Fruit fly (Drosophila melanogaster) whole organism, embryonic: ENCODE measurements around the gene Mks1.

Experiments used
- CG10979 ChIP-seq: fragments of 200-800 bp; sonication (Bioruptor generic); optimal IDR thresholded peaks from 2 replicates; lab custom pipeline; 2018; ENCODE audit warnings: missing biosample characterization, mild to moderate bottlenecking, missing genetic modification characterization, moderate library complexity
- CG11504 ChIP-seq: fragments of 200-800 bp; sonication (Bioruptor generic); optimal IDR thresholded peaks from 3 replicates; lab custom pipeline; 2019; ENCODE audit warnings: missing biosample characterization, mild to moderate bottlenecking, missing genetic modification characterization, moderate library complexity
- CG11560 ChIP-seq: fragments of 200-800 bp; sonication (Bioruptor generic); IDR thresholded peaks from 3 replicates; pipeline ENCODE4 v1.3.6; 2022; ENCODE audit warnings: missing biosample characterization, missing genetic modification characterization
- CG11695 ChIP-seq: fragments of 200-800 bp; sonication (Bioruptor generic); IDR thresholded peaks from 3 replicates; pipeline ENCODE4 v1.3.6; 2022; ENCODE audit warnings: missing biosample characterization, missing genetic modification characterization
- CG11696 ChIP-seq: fragments of 200-800 bp; sonication (Bioruptor generic); IDR thresholded peaks from 2 replicates; pipeline ENCODE4 v1.3.6; 2022; ENCODE audit warnings: missing biosample characterization, missing genetic modification characterization
- CG12104 ChIP-seq: fragments of 200-800 bp; sonication (Bioruptor generic); optimal IDR thresholded peaks from 3 replicates; lab custom pipeline; 2016; ENCODE audit warnings: missing biosample characterization, missing genetic modification characterization
- CG12299 ChIP-seq: fragments of 200-800 bp; sonication (Bioruptor generic); optimal IDR thresholded peaks from 2 replicates; lab custom pipeline; 2018; ENCODE audit warnings: missing biosample characterization, mild to moderate bottlenecking, missing genetic modification characterization
- CG13624 ChIP-seq: fragments of 200-800 bp; sonication (Bioruptor generic); optimal IDR thresholded peaks from 2 replicates; lab custom pipeline; 2016; ENCODE audit warnings: missing biosample characterization, missing genetic modification characterization
- CG14860 ChIP-seq: fragments of 200-800 bp; sonication (Bioruptor generic); IDR thresholded peaks from 3 replicates; pipeline ENCODE4 v1.3.6; 2022; ENCODE audit warnings: missing biosample characterization, missing genetic modification characterization; ENCODE audit not compliant: partially characterized antibody
- CG1603 ChIP-seq: fragments of 200-800 bp; sonication (Bioruptor generic); optimal IDR thresholded peaks from 2 replicates; lab custom pipeline; 2019; ENCODE audit warnings: missing biosample characterization, mild to moderate bottlenecking, missing genetic modification characterization, moderate library complexity
- CG17361 ChIP-seq: fragments of 200-800 bp; sonication (Bioruptor generic); IDR thresholded peaks from 3 replicates; pipeline ENCODE4 v1.3.6; 2022; ENCODE audit warnings: missing biosample characterization, missing genetic modification characterization
- CG1832 ChIP-seq: fragments of 200-800 bp; sonication (Bioruptor generic); optimal IDR thresholded peaks from 2 replicates; lab custom pipeline; 2017; ENCODE audit warnings: missing biosample characterization, mild to moderate bottlenecking, missing genetic modification characterization, inconsistent platforms
- CG18476 ChIP-seq: fragments of 200-800 bp; sonication (Bioruptor generic); optimal IDR thresholded peaks from 2 replicates; lab custom pipeline; 2016; ENCODE audit warnings: missing biosample characterization, mild to moderate bottlenecking, missing genetic modification characterization
- CG2712 ChIP-seq: fragments of 200-800 bp; optimal IDR thresholded peaks from 3 replicates; lab custom pipeline; 2019; ENCODE audit warnings: missing biosample characterization, mild to moderate bottlenecking, missing genetic modification characterization, moderate library complexity
- CG32772 ChIP-seq: fragments of 200-800 bp; sonication (Bioruptor generic); IDR thresholded peaks from 2 replicates; pipeline ENCODE4 v1.3.6; 2022; ENCODE audit warnings: missing biosample characterization, missing genetic modification characterization
- CG33213 ChIP-seq: fragments of 200-800 bp; sonication (Bioruptor generic); optimal IDR thresholded peaks from 3 replicates; lab custom pipeline; 2016; ENCODE audit warnings: missing biosample characterization, missing genetic modification characterization
- CG3407 ChIP-seq: fragments of 200-800 bp; sonication (Bioruptor generic); optimal IDR thresholded peaks from 2 replicates; lab custom pipeline; 2018; ENCODE audit warnings: missing biosample characterization, mild to moderate bottlenecking, missing genetic modification characterization
- CG4424 ChIP-seq: fragments of 200-800 bp; sonication (Bioruptor generic); optimal IDR thresholded peaks from 3 replicates; lab custom pipeline; 2016; ENCODE audit warnings: missing biosample characterization, missing genetic modification characterization
- CG4730 ChIP-seq: fragments of 200-800 bp; sonication (Bioruptor generic); IDR thresholded peaks from 2 replicates; pipeline ENCODE4 v1.3.6; 2022; ENCODE audit warnings: missing biosample characterization, missing genetic modification characterization
- CG7839 ChIP-seq: fragments of 200-800 bp; sonication (Bioruptor generic); optimal IDR thresholded peaks from 3 replicates; lab custom pipeline; 2018; ENCODE audit warnings: missing biosample characterization, mild to moderate bottlenecking, missing genetic modification characterization, moderate library complexity
- CG8388 ChIP-seq: fragments of 200-800 bp; sonication (Bioruptor generic); optimal IDR thresholded peaks from 2 replicates; lab custom pipeline; 2019; ENCODE audit warnings: missing biosample characterization, mild to moderate bottlenecking, missing genetic modification characterization, moderate library complexity
- D19B ChIP-seq: fragments of 200-800 bp; sonication (Bioruptor generic); optimal IDR thresholded peaks from 2 replicates; lab custom pipeline; 2017; ENCODE audit warnings: missing biosample characterization, mild to moderate bottlenecking, missing genetic modification characterization
- Drgx ChIP-seq: fragments of 200-800 bp; sonication (Bioruptor generic); IDR thresholded peaks from 2 replicates; pipeline ENCODE4 v1.3.6; 2022; ENCODE audit warnings: missing biosample characterization, missing genetic modification characterization
- Ets65A ChIP-seq: fragments of 200-800 bp; sonication (Bioruptor generic); peaks from one replicate; lab custom pipeline; 2016; ENCODE audit warnings: missing biosample characterization, missing genetic modification characterization
- Fer2 ChIP-seq: fragments of 200-800 bp; sonication (Bioruptor generic); optimal IDR thresholded peaks from 2 replicates; lab custom pipeline; 2018; ENCODE audit warnings: missing biosample characterization, mild to moderate bottlenecking, missing genetic modification characterization, moderate library complexity
- H2.0 ChIP-seq: fragments of 200-800 bp; sonication (Bioruptor generic); IDR thresholded peaks from 2 replicates; pipeline ENCODE4 v1.3.6; 2022; ENCODE audit warnings: missing biosample characterization, missing genetic modification characterization
- Jarid2 ChIP-seq: fragments of 200-800 bp; sonication (Bioruptor generic); optimal IDR thresholded peaks from 3 replicates; lab custom pipeline; 2017; ENCODE audit warnings: mild to moderate bottlenecking, missing biosample characterization, missing genetic modification reagents, missing genetic modification characterization
- NC2β ChIP-seq: fragments of 200-800 bp; sonication (Bioruptor generic); optimal IDR thresholded peaks from 2 replicates; lab custom pipeline; 2016; ENCODE audit warnings: missing biosample characterization, missing genetic modification characterization
- Xrp1 ChIP-seq: fragments of 200-800 bp; sonication (Bioruptor generic); IDR thresholded peaks from 2 replicates; pipeline ENCODE4 v1.3.6; 2022; ENCODE audit warnings: missing biosample characterization, missing genetic modification characterization
- ash1 ChIP-seq: fragments of 200-800 bp; sonication (Bioruptor generic); optimal IDR thresholded peaks from 2 replicates; lab custom pipeline; 2018; ENCODE audit warnings: missing biosample characterization, mild to moderate bottlenecking, missing genetic modification characterization
- bsh ChIP-seq, 2 experiments: fragments of 200-800 bp; sonication (Bioruptor generic); optimal IDR thresholded peaks; 2 replicates each; lab custom pipeline; 2017 to 2018; ENCODE audit warnings: mild to moderate bottlenecking in 2 of 2, missing biosample characterization in 2 of 2, missing genetic modification characterization in 2 of 2, moderate library complexity in 1 of 2
- dpn ChIP-seq, 2 experiments: fragments of 200-800 bp; sonication (Bioruptor generic); optimal IDR thresholded peaks; 3 replicates each; lab custom pipeline; 2016; ENCODE audit warnings: missing biosample characterization in 2 of 2, missing genetic modification characterization in 2 of 2
- gem ChIP-seq: fragments of 200-800 bp; sonication (Bioruptor generic); optimal IDR thresholded peaks from 2 replicates; lab custom pipeline; 2019; ENCODE audit warnings: missing biosample characterization, mild to moderate bottlenecking, missing genetic modification characterization, moderate library complexity
- ham ChIP-seq: fragments of 200-800 bp; sonication (Bioruptor generic); IDR thresholded peaks from 2 replicates; pipeline ENCODE4 v1.3.6; 2022; ENCODE audit warnings: missing biosample characterization, missing genetic modification characterization
- jigr1 ChIP-seq: fragments of 200-800 bp; sonication (Bioruptor generic); IDR thresholded peaks from 3 replicates; pipeline ENCODE4 v1.3.6; 2022; ENCODE audit warnings: missing biosample characterization, missing genetic modification characterization
- lab ChIP-seq: fragments of 200-800 bp; sonication (Bioruptor generic); optimal IDR thresholded peaks from 3 replicates; lab custom pipeline; 2017; ENCODE audit warnings: missing biosample characterization, missing genetic modification characterization, mild to moderate bottlenecking, moderate library complexity, missing genetic modification reagents
- lbe ChIP-seq: fragments of 200-800 bp; sonication (Bioruptor generic); optimal IDR thresholded peaks from 2 replicates; lab custom pipeline; 2016; ENCODE audit warnings: missing biosample characterization, mild to moderate bottlenecking, missing genetic modification characterization
- lmd ChIP-seq: fragments of 200-800 bp; sonication (Bioruptor generic); IDR thresholded peaks from 2 replicates; pipeline ENCODE4 v1.3.6; 2022; ENCODE audit warnings: missing biosample characterization, missing genetic modification characterization
- oc ChIP-seq: fragments of 200-800 bp; sonication (Bioruptor generic); optimal IDR thresholded peaks from 2 replicates; lab custom pipeline; 2018; ENCODE audit warnings: missing biosample characterization, mild to moderate bottlenecking, missing genetic modification characterization, moderate library complexity
- pan ChIP-seq, 4 experiments: fragments of >200 bp in 3 of 4; fragments of 200-800 bp in 1 of 4; sonication (Bioruptor generic) in 1 of 4; optimal IDR thresholded peaks in 3 of 4; IDR thresholded peaks in 1 of 4; 2 replicates each; pipeline versions ENCODE4 v1.3.6 to Lab custom; 2017 to 2022; ENCODE audit warnings: missing biosample characterization in 2 of 4, missing genetic modification characterization in 2 of 4, mixed read lengths in 1 of 4
- prd ChIP-seq, 3 experiments: fragments of >200 bp in 2 of 3; fragments of 200-800 bp in 1 of 3; sonication (Bioruptor generic) in 1 of 3; optimal IDR thresholded peaks in 2 of 3; IDR thresholded peaks in 1 of 3; 2 replicates in 2 of 3; 3 replicates in 1 of 3; pipeline versions ENCODE4 v1.3.6 to Lab custom; 2017 to 2022; ENCODE audit warnings: missing biosample characterization in 1 of 3, missing genetic modification characterization in 1 of 3
- sens ChIP-seq: fragments of 200-800 bp; sonication (Bioruptor generic); peaks from one replicate; lab custom pipeline; 2016; ENCODE audit warnings: missing biosample characterization, missing genetic modification characterization
- sr ChIP-seq: fragments of 200-800 bp; sonication (Bioruptor generic); IDR thresholded peaks from 3 replicates; pipeline ENCODE4 v1.3.6; 2022; ENCODE audit warnings: missing biosample characterization, missing genetic modification characterization

The Mks1 gene

dm6 chrX:12507589-12507988 is 11.2 kb upstream of the Mks1 start (continued):
- peak; percentile 25 for TF ChIP-seq CG1603 (tag; lab: Kevin White, UChicago)
- TF ChIP-seq NC2β (GFP tag; lab: Kevin White, UChicago): no peak
- TF ChIP-seq CG33213 (GFP tag; lab: Kevin White, UChicago): no peak
- no peak for TF ChIP-seq CG3407 (GFP tag; lab: Kevin White, UChicago)
- TF ChIP-seq CG11695 (GFP tag; lab: Robert Waterston, UW): 0 out of 3 replicates have a peak, but pooled peaks have one; percentile 6
- peak; percentile 17; the same call in 1 of the 2 replicates for TF ChIP-seq CG4730 (GFP tag; lab: Robert Waterston, UW)
- TF ChIP-seq CG11560 (tag; lab: Robert Waterston, UW): no peak
- TF ChIP-seq CG4424 (GFP tag; lab: Kevin White, UChicago): peak; percentile 5
- TF ChIP-seq CG1832 (GFP tag; lab: Kevin White, UChicago): no peak
- peak; percentile 56 for TF ChIP-seq Xrp1
- TF ChIP-seq CG12299 (tag; lab: Kevin White, UChicago): no peak
- no peak for TF ChIP-seq Ets65A
- TF ChIP-seq ham (GFP tag; lab: Robert Waterston, UW): no peak
- TF ChIP-seq Fer2 (tag; lab: Kevin White, UChicago): no peak
- no peak for TF ChIP-seq dpn (GFP tag; optimal IDR thresholded peaks at IDR 0.05; lab: Kevin White, UChicago)
- no peak for TF ChIP-seq pan (optimal IDR thresholded peaks at IDR 0.05; lab: Kevin White, UChicago)
- peak in 1 of 2 experiments; percentile 44 for TF ChIP-seq pan (GFP tag; optimal IDR thresholded peaks at IDR 0.05 in 1 of 2, IDR thresholded peaks at IDR 0.05 in 1 of 2)
- TF ChIP-seq CG10979: peak; percentile 12
- TF ChIP-seq oc (tag; lab: Kevin White, UChicago): no peak
- TF ChIP-seq CG8388 (GFP tag; lab: Kevin White, UChicago): no peak
- TF ChIP-seq D19B: no peak
- no peak for TF ChIP-seq CG11696 (GFP tag; lab: Robert Waterston, UW)
- TF ChIP-seq CG2712: peak; percentile 48
- TF ChIP-seq lmd (GFP tag; lab: Robert Waterston, UW): no peak
- no peak for TF ChIP-seq lab (GFP tag; lab: Kevin White, UChicago)
- no peak for TF ChIP-seq jigr1 (GFP tag; lab: Robert Waterston, UW)
- no peak for TF ChIP-seq CG12104
- no peak for TF ChIP-seq prd (optimal IDR thresholded peaks at IDR 0.05; lab: Kevin White, UChicago)
- TF ChIP-seq prd (GFP tag; IDR thresholded peaks at IDR 0.05; lab: Robert Waterston, UW): peak; percentile 51; the same call in 2 of the 3 replicates
- peak; percentile 7 for TF ChIP-seq CG7839 (tag; lab: Kevin White, UChicago)
- peak; percentile 20 to 31 for TF ChIP-seq bsh (GFP tag; optimal IDR thresholded peaks at IDR 0.05; lab: Kevin White, UChicago)
- 0 out of 3 replicates have a peak, but pooled peaks have one; percentile 17 for TF ChIP-seq CG17361 (GFP tag; lab: Robert Waterston, UW)
- TF ChIP-seq H2.0 (GFP tag; lab: Robert Waterston, UW): no peak
- TF ChIP-seq CG14860: no peak
- TF ChIP-seq ash1 (GFP tag; lab: Kevin White, UChicago): no peak
- TF ChIP-seq Jarid2 (GFP tag; lab: Kevin White, UChicago): no peak
- TF ChIP-seq lbe (GFP tag; lab: Kevin White, UChicago): peak; percentile 35
- no peak for TF ChIP-seq CG13624 (GFP tag; lab: Kevin White, UChicago)
- TF ChIP-seq CG18476: no peak
- TF ChIP-seq gem (tag; lab: Kevin White, UChicago): peak; percentile 12
- TF ChIP-seq CG32772: peak; percentile 24; the same call in 1 of the 2 replicates
- peak; percentile 33 for TF ChIP-seq CG11504
- peak; percentile 84 for TF ChIP-seq sens
- peak; percentile 65 for TF ChIP-seq Drgx (GFP tag; lab: Robert Waterston, UW)
- TF ChIP-seq sr (GFP tag; lab: Robert Waterston, UW): no peak
- TF ChIP-seq, all 482 proteins: peak for 22
